Fruit fly (Drosophila melanogaster): ENCODE data around the gene Drsl1.

The Drsl1 gene

DNA sequence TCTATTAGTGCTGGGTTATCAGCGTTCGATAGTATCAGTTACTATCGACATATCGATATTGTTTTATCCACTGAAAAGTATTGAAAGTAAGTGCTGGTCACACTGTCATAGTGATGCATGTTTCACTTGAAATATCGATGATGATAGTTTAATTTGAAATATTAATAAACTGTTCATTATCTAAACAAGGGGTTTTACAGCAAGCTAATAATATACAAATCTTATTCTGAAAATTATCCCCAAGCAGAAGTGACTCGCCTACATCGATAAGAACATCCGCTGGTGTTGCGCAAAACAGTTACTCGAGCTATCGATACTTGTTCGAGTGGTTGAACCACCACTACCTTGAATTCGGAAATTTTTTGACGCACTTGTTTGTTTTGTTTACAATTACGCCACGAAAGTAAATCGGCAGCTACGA, 16.4 kb downstream of the Drsl1 start, which contains the start of the genes PIG-C, CG12016 and Dpm2:
Gene PIG-C (minus strand): TSS at position 10 of the 421 bp plus-strand sequence.
Gene CG12016 (plus strand): TSS at position 333 of the 421 bp plus-strand sequence.
Gene Dpm2 (plus strand): TSS at position 333 of the 421 bp plus-strand sequence.
- peak; percentile 9 for TF ChIP-seq Sin3A (optimal IDR thresholded peaks at IDR 0.05)
- no peak for TF ChIP-seq ttk (optimal IDR thresholded peaks at IDR 0.05)

- TF ChIP-seq psq (optimal IDR thresholded peaks at IDR 0.05) (no peak), h (optimal IDR thresholded peaks at IDR 0.05) (no peak), Sin3A (optimal IDR thresholded peaks at IDR 0.05) (no peak), Myc (optimal IDR thresholded peaks at IDR 0.05) (no peak), ttk (optimal IDR thresholded peaks at IDR 0.05) (no peak), insv (optimal IDR thresholded peaks at IDR 0.05) (no peak)
Measured at dm6 chr3L:3316441-3316840, 19.1 kb downstream of the Drsl1 start, which contains the start of gene Drsl5. Gene Drsl5 (plus strand): TSS chr3L:3316781.

dm6 chr3L:3315288-3315687, 20.3 kb downstream of the Drsl1 start, which contains the start of gene Drsl4:
Gene Drsl4 (plus strand): TSS chr3L:3315620.
- TF ChIP-seq Sin3A (optimal IDR thresholded peaks at IDR 0.05) (no peak), insv (optimal IDR thresholded peaks at IDR 0.05) (no peak), ttk (optimal IDR thresholded peaks at IDR 0.05) (no peak), h (optimal IDR thresholded peaks at IDR 0.05) (no peak), Myc (optimal IDR thresholded peaks at IDR 0.05) (no peak), psq (optimal IDR thresholded peaks at IDR 0.05) (no peak)

- no peak for TF ChIP-seq Sin3A (optimal IDR thresholded peaks at IDR 0.05)
- no peak for TF ChIP-seq insv (optimal IDR thresholded peaks at IDR 0.05)
- TF ChIP-seq h (optimal IDR thresholded peaks at IDR 0.05), result no peak
- no peak for TF ChIP-seq Myc (optimal IDR thresholded peaks at IDR 0.05)
- TF ChIP-seq ttk (optimal IDR thresholded peaks at IDR 0.05), result no peak
- no peak for TF ChIP-seq psq (optimal IDR thresholded peaks at IDR 0.05)
Measured at dm6 chr3L:3314696-3315095, 20.9 kb downstream of the Drsl1 start, which contains the start of gene Drsl3. Gene Drsl3 (plus strand): TSS chr3L:3314996.

DNA sequence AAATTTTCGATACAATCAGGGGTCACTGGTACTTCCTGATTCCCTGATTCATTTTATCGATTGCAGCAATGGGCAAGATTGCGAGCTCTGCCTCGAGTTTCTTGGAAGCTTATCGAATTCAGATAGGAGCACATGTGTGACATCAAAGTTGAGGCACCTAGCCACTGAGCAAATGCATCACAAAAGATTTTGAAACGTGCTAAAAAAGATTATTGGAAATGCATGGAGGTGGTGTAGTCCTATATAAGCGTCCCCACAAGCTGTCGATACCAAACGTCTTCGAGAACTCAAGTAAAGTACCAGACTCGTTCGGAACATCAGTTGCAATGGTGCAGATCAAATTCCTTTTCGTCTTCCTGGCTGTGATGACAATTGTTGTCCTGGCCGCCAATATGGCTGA, 21.5 kb downstream of the Drsl1 start, which contains the start of gene Drsl2:
Gene Drsl2 (plus strand): TSS at position 301 of the 400 bp plus-strand sequence.
- TF ChIP-seq Myc (optimal IDR thresholded peaks at IDR 0.05), result no peak
- TF ChIP-seq insv (optimal IDR thresholded peaks at IDR 0.05), result no peak
- no peak for TF ChIP-seq ttk (optimal IDR thresholded peaks at IDR 0.05)
- no peak for TF ChIP-seq h (optimal IDR thresholded peaks at IDR 0.05)
- no peak for TF ChIP-seq psq (optimal IDR thresholded peaks at IDR 0.05)
- TF ChIP-seq Sin3A (optimal IDR thresholded peaks at IDR 0.05), result no peak

dm6 chr3L:3308676-3309613, 26.6 kb downstream of the Drsl1 start:
- no peak for TF ChIP-seq ttk (optimal IDR thresholded peaks at IDR 0.05)
- no peak for TF ChIP-seq psq (optimal IDR thresholded peaks at IDR 0.05)
- TF ChIP-seq Myc (optimal IDR thresholded peaks at IDR 0.05), result no peak
- TF ChIP-seq h (optimal IDR thresholded peaks at IDR 0.05), result no peak
- no peak for TF ChIP-seq Sin3A (optimal IDR thresholded peaks at IDR 0.05)
- no peak for TF ChIP-seq insv (optimal IDR thresholded peaks at IDR 0.05)

DNA sequence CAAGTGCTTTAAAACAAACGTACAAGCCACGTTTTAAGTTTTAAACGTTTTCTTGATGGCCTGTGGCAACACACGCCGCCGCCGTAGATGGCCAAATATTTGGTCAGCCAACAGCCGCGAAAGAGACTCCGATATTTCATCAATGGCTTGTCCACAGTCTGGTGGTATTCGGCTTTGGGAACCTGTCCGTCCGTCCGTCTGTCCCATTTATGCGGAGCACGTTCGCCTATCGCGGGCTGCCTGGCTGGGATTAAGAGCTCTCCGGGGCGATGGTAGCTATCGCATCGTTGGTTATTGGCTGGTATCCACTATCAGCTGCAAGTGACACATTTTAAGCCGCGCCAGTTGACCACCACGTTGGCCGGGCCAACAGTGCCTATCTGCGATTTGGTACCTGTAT, 28.0 kb downstream of the Drsl1 start:
- TF ChIP-seq ttk (optimal IDR thresholded peaks at IDR 0.05), result no peak
- TF ChIP-seq Sin3A (optimal IDR thresholded peaks at IDR 0.05), result no peak
- no peak for TF ChIP-seq Myc (optimal IDR thresholded peaks at IDR 0.05)
- no peak for TF ChIP-seq insv (optimal IDR thresholded peaks at IDR 0.05)
- TF ChIP-seq h (optimal IDR thresholded peaks at IDR 0.05), result no peak
- TF ChIP-seq psq (optimal IDR thresholded peaks at IDR 0.05), result no peak

- TF ChIP-seq Myc (optimal IDR thresholded peaks at IDR 0.05), result no peak
- no peak for TF ChIP-seq ttk (optimal IDR thresholded peaks at IDR 0.05)
- TF ChIP-seq psq (optimal IDR thresholded peaks at IDR 0.05), result no peak
- no peak for TF ChIP-seq h (optimal IDR thresholded peaks at IDR 0.05)
- TF ChIP-seq insv (optimal IDR thresholded peaks at IDR 0.05), result no peak
- no peak for TF ChIP-seq Sin3A (optimal IDR thresholded peaks at IDR 0.05)
Measured at dm6 chr3L:3306515-3306914, 29.1 kb downstream of the Drsl1 start.

DNA sequence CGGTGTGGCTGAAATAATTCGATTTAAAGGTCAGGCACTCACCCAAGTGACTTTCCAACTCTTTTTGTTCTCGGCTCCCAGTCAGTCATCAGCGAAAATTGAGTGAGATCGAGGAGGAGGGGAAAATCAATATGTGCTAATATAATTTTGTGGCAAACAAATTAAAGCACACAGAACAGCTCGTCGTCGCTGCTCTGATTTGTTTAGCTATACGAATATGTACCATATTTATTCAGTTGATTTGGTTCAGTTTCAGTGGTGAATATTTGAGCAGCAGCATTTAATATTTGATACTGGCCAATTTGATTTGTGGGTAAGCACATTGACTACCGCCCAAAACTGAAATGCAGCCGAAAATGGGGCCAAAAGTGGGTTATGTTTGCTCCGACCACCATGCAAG, 30.2 kb downstream of the Drsl1 start:
- no peak for TF ChIP-seq h (optimal IDR thresholded peaks at IDR 0.05)

DNA sequence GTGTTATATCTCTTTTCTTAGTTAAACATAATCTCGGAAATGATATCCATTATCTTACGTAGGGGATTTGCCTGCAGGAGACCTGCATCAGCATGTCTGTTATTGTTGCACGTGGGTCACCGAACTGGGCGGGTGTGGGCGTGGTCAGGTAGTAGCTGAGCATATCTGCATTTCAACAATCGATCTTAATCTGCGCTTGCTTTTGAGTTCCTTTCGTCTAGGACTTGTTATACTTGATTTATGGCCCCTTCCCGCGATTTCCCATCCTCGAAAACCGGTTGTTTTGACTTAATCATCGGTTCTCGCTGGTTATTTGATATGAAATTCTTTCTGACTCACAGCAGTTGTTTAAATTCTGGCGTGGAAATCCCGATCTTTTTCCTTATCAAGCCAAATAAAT, 30.8 kb downstream of the Drsl1 start:
- TF ChIP-seq psq (optimal IDR thresholded peaks at IDR 0.05) (no peak), Sin3A (optimal IDR thresholded peaks at IDR 0.05) (no peak), Myc (optimal IDR thresholded peaks at IDR 0.05) (no peak), insv (optimal IDR thresholded peaks at IDR 0.05) (no peak), h (optimal IDR thresholded peaks at IDR 0.05) (no peak), ttk (optimal IDR thresholded peaks at IDR 0.05) (no peak)

DNA sequence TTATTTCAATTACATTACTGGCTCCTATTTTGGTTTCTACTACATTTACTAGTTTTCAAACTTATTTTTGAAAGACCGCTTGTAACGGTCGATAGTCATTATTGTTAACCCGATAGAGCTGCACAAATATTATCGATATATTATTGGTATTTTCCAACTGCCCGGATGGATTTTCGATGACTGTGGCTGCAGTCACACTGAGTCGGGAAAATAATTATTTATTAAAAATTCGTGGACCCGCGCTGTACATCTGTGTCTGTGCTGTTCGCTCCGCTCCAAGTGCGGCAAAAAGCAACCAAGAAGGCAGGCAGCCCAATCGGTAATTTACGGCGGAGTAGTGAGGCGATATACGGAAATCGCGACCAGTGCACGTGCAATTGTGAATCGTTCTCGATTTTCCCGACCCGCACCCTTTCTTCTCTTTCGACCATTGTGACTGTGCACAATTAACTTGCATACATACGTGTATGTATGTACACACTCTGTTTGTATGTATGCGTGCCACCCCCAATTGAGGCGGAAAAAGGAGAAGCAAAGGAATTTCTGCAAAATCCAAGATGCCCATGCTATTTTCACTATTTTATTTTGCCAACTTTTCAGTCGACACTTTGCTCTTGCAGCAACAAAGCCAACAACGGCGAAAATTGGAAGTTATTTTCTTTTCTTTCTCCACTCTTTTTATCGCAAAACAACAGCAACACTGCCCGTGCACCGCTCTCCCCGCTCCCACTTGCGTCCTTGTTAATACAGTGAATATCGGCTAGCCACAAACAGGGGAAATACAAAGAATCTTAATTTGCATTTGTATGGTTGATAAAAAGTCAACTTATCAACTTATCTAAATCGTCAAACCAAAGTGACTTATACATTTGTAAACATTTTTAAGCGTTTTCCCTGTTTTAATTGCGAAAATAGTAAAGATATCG, 31.8 kb downstream of the Drsl1 start, which contains the start of gene ZnT63C:
Gene ZnT63C (plus strand): TSS at position 175 of the 926 bp plus-strand sequence.
- TF ChIP-seq ttk (optimal IDR thresholded peaks at IDR 0.05), result no peak

DNA sequence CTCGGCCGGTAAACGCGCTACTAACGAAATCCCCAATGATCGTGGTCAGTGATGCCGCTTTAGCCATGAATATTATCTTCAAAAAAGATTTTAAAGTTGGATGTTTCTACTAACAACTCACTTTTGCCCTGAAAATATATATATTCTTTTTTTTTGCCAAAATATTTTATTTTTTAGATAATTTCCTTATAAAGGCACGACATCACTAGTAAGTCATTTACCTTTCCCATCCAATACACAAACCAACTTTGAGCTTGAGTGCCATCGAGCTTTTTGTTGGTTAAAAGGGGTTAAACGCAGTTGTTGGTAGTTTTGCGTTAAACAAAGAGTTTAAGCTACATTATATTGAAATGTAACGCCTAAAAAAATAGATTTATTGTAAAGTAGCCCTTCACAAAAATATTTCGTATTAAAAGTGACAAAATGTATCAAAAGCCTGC, 32.5 kb downstream of the Drsl1 start, which contains the start of gene CG14968:
Gene CG14968 (minus strand): TSS at position 26 of the 440 bp plus-strand sequence.
- TF ChIP-seq Myc (optimal IDR thresholded peaks at IDR 0.05) (no peak), Sin3A (optimal IDR thresholded peaks at IDR 0.05) (no peak), psq (optimal IDR thresholded peaks at IDR 0.05) (no peak), ttk (optimal IDR thresholded peaks at IDR 0.05) (no peak), h (optimal IDR thresholded peaks at IDR 0.05) (no peak), insv (optimal IDR thresholded peaks at IDR 0.05) (no peak)
